Fruit fly (Drosophila melanogaster) whole organism, embryonic: Measurements from ENCODE around the gene RpL13.

Experiments
- ATbp ChIP-seq: fragments of 200-800 bp; sonication (Bioruptor generic); optimal IDR thresholded peaks from 2 replicates; lab custom pipeline; 2017; ENCODE audit warnings: missing biosample characterization, mild to moderate bottlenecking, missing genetic modification characterization, missing genetic modification reagents
- Blimp-1 ChIP-seq: fragments of 200-800 bp; sonication (Bioruptor generic); optimal IDR thresholded peaks from 3 replicates; lab custom pipeline; 2018; ENCODE audit warnings: missing biosample characterization, missing genetic modification characterization, mild to moderate bottlenecking, moderate library complexity, missing genetic modification reagents
- CG10267 ChIP-seq: fragments of 200-800 bp; sonication (Bioruptor generic); optimal IDR thresholded peaks from 2 replicates; lab custom pipeline; 2018; ENCODE audit warnings: missing biosample characterization, mild to moderate bottlenecking, missing genetic modification characterization, moderate library complexity
- CG10274 ChIP-seq: fragments of 200-800 bp; sonication (Bioruptor generic); optimal IDR thresholded peaks from 3 replicates; lab custom pipeline; 2017; ENCODE audit warnings: missing biosample characterization, mild to moderate bottlenecking, missing genetic modification characterization
- CG10321 ChIP-seq: fragments of 200-800 bp; sonication (Bioruptor generic); IDR thresholded peaks from 2 replicates; pipeline ENCODE4 v1.3.6; 2022; ENCODE audit warnings: missing biosample characterization, missing genetic modification characterization
- CG10979 ChIP-seq: fragments of 200-800 bp; sonication (Bioruptor generic); optimal IDR thresholded peaks from 2 replicates; lab custom pipeline; 2018; ENCODE audit warnings: missing biosample characterization, mild to moderate bottlenecking, missing genetic modification characterization, moderate library complexity
- CG11456 ChIP-seq: fragments of 200-800 bp; sonication (Bioruptor generic); IDR thresholded peaks from 3 replicates; pipeline ENCODE4 v1.3.6; 2022; ENCODE audit warnings: missing biosample characterization, missing genetic modification characterization
- CG12236 ChIP-seq: fragments of 200-800 bp; sonication (Bioruptor generic); optimal IDR thresholded peaks from 2 replicates; lab custom pipeline; 2016; ENCODE audit warnings: missing biosample characterization, missing genetic modification characterization
- CG12659 ChIP-seq: fragments of 200-800 bp; sonication (Bioruptor generic); optimal IDR thresholded peaks from 3 replicates; lab custom pipeline; 2017; ENCODE audit warnings: mild to moderate bottlenecking, missing biosample characterization, missing genetic modification reagents, missing genetic modification characterization
- CG12942 ChIP-seq: fragments of 200-800 bp; sonication (Bioruptor generic); optimal IDR thresholded peaks from 3 replicates; lab custom pipeline; 2016; ENCODE audit warnings: missing biosample characterization, missing genetic modification characterization
- CG13424 ChIP-seq: fragments of 200-800 bp; sonication (Bioruptor generic); optimal IDR thresholded peaks from 2 replicates; lab custom pipeline; 2019; ENCODE audit warnings: missing biosample characterization, mild to moderate bottlenecking, missing genetic modification characterization, moderate library complexity
- CG13624 ChIP-seq: fragments of 200-800 bp; sonication (Bioruptor generic); optimal IDR thresholded peaks from 2 replicates; lab custom pipeline; 2016; ENCODE audit warnings: missing biosample characterization, missing genetic modification characterization
- CG14710 ChIP-seq: fragments of 200-800 bp; sonication (Bioruptor generic); optimal IDR thresholded peaks from 3 replicates; lab custom pipeline; 2019; ENCODE audit warnings: missing biosample characterization, mild to moderate bottlenecking, missing genetic modification characterization, moderate library complexity
- CG15601 ChIP-seq: fragments of 200-800 bp; sonication (Bioruptor generic); optimal IDR thresholded peaks from 3 replicates; lab custom pipeline; 2019; ENCODE audit warnings: missing biosample characterization, mild to moderate bottlenecking, missing genetic modification characterization, moderate library complexity
- CG16813 ChIP-seq: fragments of 200-800 bp; sonication (Bioruptor generic); IDR thresholded peaks from 3 replicates; pipeline ENCODE4 v1.3.6; 2022; ENCODE audit warnings: missing biosample characterization, missing genetic modification characterization; ENCODE audit not compliant: partially characterized antibody
- CG17912 ChIP-seq: fragments of 200-800 bp; sonication (Bioruptor generic); optimal IDR thresholded peaks from 2 replicates; lab custom pipeline; 2018; ENCODE audit warnings: missing biosample characterization, mild to moderate bottlenecking, missing genetic modification characterization
- CG18599 ChIP-seq: fragments of 200-800 bp; sonication (Bioruptor generic); optimal IDR thresholded peaks from 3 replicates; lab custom pipeline; 2017; ENCODE audit warnings: missing biosample characterization, missing genetic modification characterization, mild to moderate bottlenecking, moderate library complexity, missing genetic modification reagents
- CG2202 ChIP-seq: fragments of 200-800 bp; sonication (Bioruptor generic); optimal IDR thresholded peaks from 2 replicates; lab custom pipeline; 2018; ENCODE audit warnings: missing biosample characterization, mild to moderate bottlenecking, missing genetic modification characterization
- CG3407 ChIP-seq: fragments of 200-800 bp; sonication (Bioruptor generic); optimal IDR thresholded peaks from 2 replicates; lab custom pipeline; 2018; ENCODE audit warnings: missing biosample characterization, mild to moderate bottlenecking, missing genetic modification characterization
- CG4404 ChIP-seq: fragments of 200-800 bp; sonication (Bioruptor generic); IDR thresholded peaks from 2 replicates; pipeline ENCODE4 v1.3.6; 2022; ENCODE audit warnings: missing biosample characterization, missing genetic modification characterization
- CG4707 ChIP-seq: fragments of 200-800 bp; sonication (Bioruptor generic); optimal IDR thresholded peaks from 2 replicates; lab custom pipeline; 2018; ENCODE audit warnings: missing biosample characterization, mild to moderate bottlenecking, missing genetic modification characterization, moderate library complexity
- CG5953 ChIP-seq: fragments of 200-800 bp; sonication (Bioruptor generic); IDR thresholded peaks from 2 replicates; pipeline ENCODE4 v1.3.6; 2022; ENCODE audit warnings: missing biosample characterization, missing genetic modification characterization
- CG7357 ChIP-seq: fragments of 200-800 bp; sonication (Bioruptor generic); IDR thresholded peaks from 3 replicates; pipeline ENCODE4 v1.3.6; 2022; ENCODE audit warnings: missing biosample characterization, missing genetic modification characterization
- CG7786 ChIP-seq: fragments of 200-800 bp; sonication (Bioruptor generic); optimal IDR thresholded peaks from 2 replicates; lab custom pipeline; 2016; ENCODE audit warnings: missing biosample characterization, missing genetic modification characterization
- CG7839 ChIP-seq: fragments of 200-800 bp; sonication (Bioruptor generic); optimal IDR thresholded peaks from 3 replicates; lab custom pipeline; 2018; ENCODE audit warnings: missing biosample characterization, mild to moderate bottlenecking, missing genetic modification characterization, moderate library complexity
- CG9876 ChIP-seq: fragments of 200-800 bp; sonication (Bioruptor generic); optimal IDR thresholded peaks from 2 replicates; lab custom pipeline; 2016; ENCODE audit warnings: missing biosample characterization, missing genetic modification characterization
- D19B ChIP-seq: fragments of 200-800 bp; sonication (Bioruptor generic); optimal IDR thresholded peaks from 2 replicates; lab custom pipeline; 2017; ENCODE audit warnings: missing biosample characterization, mild to moderate bottlenecking, missing genetic modification characterization
- Dad ChIP-seq: fragments of 200-800 bp; sonication (Bioruptor generic); optimal IDR thresholded peaks from 3 replicates; lab custom pipeline; 2016; ENCODE audit warnings: missing biosample characterization, missing genetic modification characterization
- Dfd ChIP-seq, 2 experiments: fragments of >200 bp; optimal IDR thresholded peaks; 2 replicates each; lab custom pipeline; 2017; ENCODE audit warnings: missing biosample characterization in 2 of 2, missing genetic modification characterization in 2 of 2
- Fer2 ChIP-seq: fragments of 200-800 bp; sonication (Bioruptor generic); optimal IDR thresholded peaks from 2 replicates; lab custom pipeline; 2018; ENCODE audit warnings: missing biosample characterization, mild to moderate bottlenecking, missing genetic modification characterization, moderate library complexity
- Mrtf ChIP-seq: fragments of 200-800 bp; sonication (Bioruptor generic); IDR thresholded peaks from 3 replicates; pipeline ENCODE4 v1.3.6; 2022; ENCODE audit warnings: missing biosample characterization, missing genetic modification characterization
- Oaz ChIP-seq: fragments of 200-800 bp; sonication (Bioruptor generic); IDR thresholded peaks from 2 replicates; pipeline ENCODE4 v1.3.6; 2022; ENCODE audit warnings: missing biosample characterization, missing genetic modification characterization
- Sry-β ChIP-seq: fragments of 200-800 bp; sonication (Bioruptor generic); optimal IDR thresholded peaks from 2 replicates; lab custom pipeline; 2018; ENCODE audit warnings: missing biosample characterization, mild to moderate bottlenecking, missing genetic modification characterization, moderate library complexity
- TFAM ChIP-seq: fragments of 200-800 bp; sonication (Bioruptor generic); optimal IDR thresholded peaks from 2 replicates; lab custom pipeline; 2017; ENCODE audit warnings: missing biosample characterization, missing genetic modification characterization, inconsistent platforms
- al ChIP-seq: fragments of 200-800 bp; sonication (Bioruptor generic); IDR thresholded peaks from 2 replicates; pipeline ENCODE4 v1.3.6; 2022; ENCODE audit warnings: missing biosample characterization, missing genetic modification characterization
- az2 ChIP-seq: fragments of 200-800 bp; sonication (Bioruptor generic); optimal IDR thresholded peaks from 3 replicates; lab custom pipeline; 2016; ENCODE audit warnings: missing biosample characterization, missing genetic modification characterization
- caup ChIP-seq: fragments of 200-800 bp; sonication (Bioruptor generic); optimal IDR thresholded peaks from 3 replicates; lab custom pipeline; 2017; ENCODE audit warnings: missing biosample characterization, mild to moderate bottlenecking, missing genetic modification characterization, moderate library complexity; ENCODE audit not compliant: severe bottlenecking
- crc ChIP-seq: fragments of 200-800 bp; sonication (Bioruptor generic); optimal IDR thresholded peaks from 2 replicates; lab custom pipeline; 2016; ENCODE audit warnings: missing biosample characterization, missing genetic modification characterization
- crol ChIP-seq: fragments of 200-800 bp; sonication (Bioruptor generic); IDR thresholded peaks from 2 replicates; pipeline ENCODE4 v1.3.6; 2022; ENCODE audit warnings: missing biosample characterization, missing genetic modification characterization
- dmrt11E ChIP-seq: fragments of 200-800 bp; sonication (Bioruptor generic); optimal IDR thresholded peaks from 3 replicates; lab custom pipeline; 2018; ENCODE audit warnings: missing biosample characterization, mild to moderate bottlenecking, missing genetic modification characterization, moderate library complexity
- emc ChIP-seq: fragments of 200-800 bp; sonication (Bioruptor generic); optimal IDR thresholded peaks from 2 replicates; lab custom pipeline; 2016; ENCODE audit warnings: missing biosample characterization, missing genetic modification characterization
- eyg ChIP-seq: fragments of 200-800 bp; sonication (Bioruptor generic); optimal IDR thresholded peaks from 3 replicates; lab custom pipeline; 2016; ENCODE audit warnings: missing biosample characterization, missing genetic modification characterization
- gro ChIP-seq: fragments of 200-800 bp; sonication (Bioruptor generic); optimal IDR thresholded peaks from 2 replicates; lab custom pipeline; 2016; ENCODE audit warnings: missing biosample characterization, missing genetic modification characterization
- h ChIP-seq: fragments of >200 bp; optimal IDR thresholded peaks from 2 replicates; lab custom pipeline; 2017
- ham ChIP-seq: fragments of 200-800 bp; sonication (Bioruptor generic); IDR thresholded peaks from 2 replicates; pipeline ENCODE4 v1.3.6; 2022; ENCODE audit warnings: missing biosample characterization, missing genetic modification characterization
- kah ChIP-seq: fragments of 200-800 bp; sonication (Bioruptor generic); optimal IDR thresholded peaks from 2 replicates; lab custom pipeline; 2018; ENCODE audit warnings: missing biosample characterization, mild to moderate bottlenecking, missing genetic modification characterization
- ken ChIP-seq: fragments of 200-800 bp; sonication (Bioruptor generic); IDR thresholded peaks from 3 replicates; pipeline ENCODE4 v1.3.6; 2022; ENCODE audit warnings: missing biosample characterization, missing genetic modification characterization
- lmd ChIP-seq: fragments of 200-800 bp; sonication (Bioruptor generic); IDR thresholded peaks from 2 replicates; pipeline ENCODE4 v1.3.6; 2022; ENCODE audit warnings: missing biosample characterization, missing genetic modification characterization
- nau ChIP-seq: fragments of 200-800 bp; sonication (Bioruptor generic); optimal IDR thresholded peaks from 3 replicates; lab custom pipeline; 2017; ENCODE audit warnings: missing biosample characterization, mild to moderate bottlenecking, missing genetic modification characterization, missing genetic modification reagents
- org-1 ChIP-seq: fragments of 200-800 bp; sonication (Bioruptor generic); optimal IDR thresholded peaks from 2 replicates; lab custom pipeline; 2017; ENCODE audit warnings: missing biosample characterization, missing genetic modification characterization
- tio ChIP-seq: fragments of 200-800 bp; sonication (Bioruptor generic); optimal IDR thresholded peaks from 2 replicates; lab custom pipeline; 2017; ENCODE audit warnings: missing biosample characterization, missing genetic modification characterization, inconsistent platforms
- zf30C ChIP-seq: fragments of 200-800 bp; sonication (Bioruptor generic); optimal IDR thresholded peaks from 3 replicates; lab custom pipeline; 2018; ENCODE audit warnings: missing biosample characterization, mild to moderate bottlenecking, missing genetic modification characterization

RpL13 gene

dm6 chr2L:9963603-9964042 is 3.5 kb upstream of the RpL13 start, which contains the start of gene CG5850 (continued):
- no peak for TF ChIP-seq eyg (GFP tag; lab: Kevin White, UChicago)
- TF ChIP-seq lmd (GFP tag; lab: Robert Waterston, UW), result no peak
- TF ChIP-seq CG12659 (GFP tag; lab: Kevin White, UChicago), result peak; percentile 51
- no peak for TF ChIP-seq CG2202 (tag; lab: Kevin White, UChicago)
- peak; percentile 21 for TF ChIP-seq Blimp-1 (GFP tag; lab: Kevin White, UChicago)
- TF ChIP-seq caup (GFP tag; lab: Kevin White, UChicago), result no peak
- TF ChIP-seq tio (GFP tag; lab: Kevin White, UChicago), result no peak
- no peak for TF ChIP-seq CG12236 (GFP tag; lab: Kevin White, UChicago)
- peak; percentile 28 for TF ChIP-seq CG13424 (tag; lab: Kevin White, UChicago)
- TF ChIP-seq emc (GFP tag; lab: Kevin White, UChicago), result no peak
- no peak for TF ChIP-seq crc (GFP tag; lab: Kevin White, UChicago)
- TF ChIP-seq ken (GFP tag; lab: Robert Waterston, UW), result no peak; the same call in 2 of the 3 replicates
- TF ChIP-seq CG5953, result no peak
- TF ChIP-seq Dad (GFP tag; lab: Kevin White, UChicago), result no peak
- no peak for TF ChIP-seq nau (GFP tag; lab: Kevin White, UChicago)
- no peak for TF ChIP-seq TFAM
- TF ChIP-seq Fer2, result no peak
- no peak for TF ChIP-seq CG10979 (tag; lab: Kevin White, UChicago)
- TF ChIP-seq crol (GFP tag; lab: Robert Waterston, UW), result no peak
- no peak for TF ChIP-seq org-1 (GFP tag; lab: Kevin White, UChicago)
- no peak for TF ChIP-seq kah (GFP tag; lab: Kevin White, UChicago)
- no peak for TF ChIP-seq h
- TF ChIP-seq Sry-β (GFP tag; lab: Kevin White, UChicago), result no peak
- TF ChIP-seq CG7786, result no peak
- TF ChIP-seq ham (GFP tag; lab: Robert Waterston, UW), result no peak
- peak; percentile 13 for TF ChIP-seq CG15601 (tag; lab: Kevin White, UChicago)
- TF ChIP-seq CG17912 (GFP tag; lab: Kevin White, UChicago), result no peak
- peak; percentile 7 for TF ChIP-seq dmrt11E (tag; lab: Kevin White, UChicago)
- no peak for TF ChIP-seq CG13624 (GFP tag; lab: Kevin White, UChicago)
- TF ChIP-seq D19B (GFP tag; lab: Kevin White, UChicago), result no peak
- peak; percentile 70 for TF ChIP-seq CG10267 (tag; lab: Kevin White, UChicago)
- no peak for TF ChIP-seq CG18599
- TF ChIP-seq CG4707, result no peak
- TF ChIP-seq CG10321 (GFP tag; lab: Robert Waterston, UW), result no peak
- TF ChIP-seq CG3407 (GFP tag; lab: Kevin White, UChicago), result no peak
- TF ChIP-seq gro, result no peak
- TF ChIP-seq Oaz, result no peak
- TF ChIP-seq CG4404, result no peak
- peak; percentile 63 for TF ChIP-seq CG14710 (tag; lab: Kevin White, UChicago)
- no peak for TF ChIP-seq CG11456 (GFP tag; lab: Robert Waterston, UW)
- no peak for TF ChIP-seq CG16813 (GFP tag; lab: Robert Waterston, UW)
- no peak for TF ChIP-seq CG7357 (GFP tag; lab: Robert Waterston, UW)
- no peak for TF ChIP-seq Dfd (GFP tag; optimal IDR thresholded peaks at IDR 0.05; lab: Kevin White, UChicago)
- TF ChIP-seq zf30C (GFP tag; lab: Kevin White, UChicago), result no peak
- no peak for TF ChIP-seq Mrtf (GFP tag; lab: Robert Waterston, UW)
- no peak for TF ChIP-seq ATbp (GFP tag; lab: Kevin White, UChicago)
- TF ChIP-seq az2 (GFP tag; lab: Kevin White, UChicago), result no peak
- TF ChIP-seq CG9876 (GFP tag; lab: Kevin White, UChicago), result no peak
- peak; percentile 35 for TF ChIP-seq CG7839
- TF ChIP-seq CG12942, result no peak
- TF ChIP-seq al, result no peak
- TF ChIP-seq CG10274, result no peak
